Worm (Caenorhabditis elegans) whole organism, early embryonic: Measurements from ENCODE around the gene F37C4.6.

Experiments used
- aly-1 ChIP-seq: sonication (generic microtip); optimal IDR thresholded peaks from 2 replicates; lab custom pipeline; 2016; ENCODE audit warnings: missing genetic modification characterization, missing compliant biosample characterization
- ama-1 ChIP-seq: fragments of 150-350 bp; optimal IDR thresholded peaks from 2 replicates; lab custom pipeline; 2014
- ceh-36 ChIP-seq: sonication (generic microtip); optimal IDR thresholded peaks from 2 replicates; lab custom pipeline; 2016; ENCODE audit warnings: missing genetic modification characterization, inconsistent platforms, missing compliant biosample characterization
- ets-7 ChIP-seq: sonication (generic microtip); optimal IDR thresholded peaks from 2 replicates; lab custom pipeline; 2016; ENCODE audit warnings: missing genotype, missing genetic modification characterization, missing compliant biosample characterization
- flt-1 ChIP-seq: fragments of 200-800 bp; sonication (Bioruptor generic); IDR thresholded peaks from 2 replicates; pipeline ENCODE4 v1.3.6; 2022; ENCODE audit warnings: missing genetic modification characterization, missing compliant biosample characterization
- hmbx-1 ChIP-seq: sonication (generic microtip); optimal IDR thresholded peaks from 2 replicates; lab custom pipeline; 2016; ENCODE audit warnings: mild to moderate bottlenecking, missing genetic modification characterization, missing compliant biosample characterization
- hmg-4 ChIP-seq: fragments of 200-800 bp; sonication (Bioruptor generic); optimal IDR thresholded peaks from 2 replicates; lab custom pipeline; 2018; ENCODE audit warnings: mild to moderate bottlenecking, missing genetic modification characterization, missing compliant biosample characterization
- hnd-1 ChIP-seq: sonication (generic microtip); optimal IDR thresholded peaks from 2 replicates; lab custom pipeline; 2016; ENCODE audit warnings: missing genetic modification characterization, missing compliant biosample characterization
- pes-1 ChIP-seq: fragments of 200-800 bp; sonication (Bioruptor generic); IDR thresholded peaks from 2 replicates; pipeline ENCODE4 v1.3.6; 2022; ENCODE audit warnings: missing genetic modification reagents, missing genetic modification characterization, missing compliant biosample characterization
- sea-1 ChIP-seq: fragments of 200-800 bp; sonication (Bioruptor generic); conservative IDR thresholded peaks from 2 replicates; pipeline ENCODE4 v1.3.6; 2022; ENCODE audit warnings: missing genetic modification characterization, missing compliant biosample characterization
- tbx-11 ChIP-seq: fragments of 200-800 bp; sonication (Bioruptor generic); IDR thresholded peaks from 2 replicates; pipeline ENCODE4 v1.3.6; 2022; ENCODE audit warnings: missing genetic modification characterization, missing compliant biosample characterization
- tbx-37 ChIP-seq: fragments of 200-800 bp; sonication (Bioruptor generic); conservative IDR thresholded peaks from 2 replicates; pipeline ENCODE4 v1.3.6; 2022; ENCODE audit warnings: missing genetic modification reagents, missing genetic modification characterization, missing compliant biosample characterization

ce11 chrIV:3844004-3844403, 34.1 kb downstream of the F37C4.6 start:
- no peak for TF ChIP-seq tbx-11 (GFP tag; lab: Robert Waterston, UW)
- TF ChIP-seq ets-7 = no peak
- TF ChIP-seq ama-1 = no peak
- no peak for TF ChIP-seq ceh-36 (tag; lab: Kevin White, UChicago)
- no peak for TF ChIP-seq hnd-1 (tag; lab: Kevin White, UChicago)
- TF ChIP-seq hmg-4 (GFP tag; lab: Kevin White, UChicago) = peak; percentile 24
- TF ChIP-seq sea-1 = no peak
- TF ChIP-seq hmbx-1 (tag; lab: Kevin White, UChicago) = no peak
- no peak for TF ChIP-seq pes-1 (GFP tag; lab: Robert Waterston, UW)
- TF ChIP-seq tbx-37 = no peak
- TF ChIP-seq flt-1 = no peak
- no peak for TF ChIP-seq aly-1 (tag; lab: Kevin White, UChicago)
